Fruit fly (Drosophila melanogaster): ENCODE results near the gene Ge-1.

- TF ChIP-seq CTCF (optimal IDR thresholded peaks at IDR 0.05) (no peak), CG8478 (optimal IDR thresholded peaks at IDR 0.05) (no peak)
Observed at dm6 chr2L:11148969-11149368, 48.3 kb upstream of the Ge-1 start, which contains the start of gene Gyc32E.
